Worm (Caenorhabditis elegans): ENCODE measurements around the gene cct-5.

The cct-5 gene

DNA sequence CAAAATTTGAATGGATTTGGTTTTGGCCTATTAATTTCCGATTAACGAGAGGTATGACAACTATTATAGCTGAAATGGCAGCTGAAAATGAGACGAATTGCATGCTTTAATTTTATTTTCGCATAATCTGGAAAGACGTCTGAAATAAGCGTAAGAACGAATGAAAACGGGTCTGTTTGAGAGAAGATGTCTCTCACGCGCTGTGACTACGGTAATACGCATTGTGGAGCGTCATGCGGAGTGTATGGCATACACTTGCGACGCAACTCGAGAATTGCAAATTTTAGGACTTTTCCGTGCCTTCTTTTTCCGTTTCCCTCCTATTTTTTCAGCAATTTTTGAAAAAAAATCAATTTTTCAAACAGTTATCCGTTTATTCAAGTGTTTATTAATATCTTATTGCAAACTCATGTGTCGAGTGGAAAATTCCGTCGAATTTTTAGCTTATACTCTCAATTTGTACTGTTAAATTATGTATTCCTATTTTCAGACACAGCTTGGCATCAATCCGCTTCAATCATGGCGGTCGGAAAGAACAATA is 32.4 kb downstream of the cct-5 start, which contains the start of gene rps-1:
Gene rps-1, plus strand, starts transcription at position 491 of the 541 bp plus-strand sequence.
- peak; percentile 92 for TF ChIP-seq unc-98 (GFP tag; IDR thresholded peaks at IDR 0.05)
- peak; percentile 99 for TF ChIP-seq lin-14 (GFP tag; optimal IDR thresholded peaks at IDR 0.05)
- TF ChIP-seq ceh-63 (GFP tag; optimal IDR thresholded peaks at IDR 0.05): peak; percentile 91
- TF ChIP-seq irx-1 (tag; optimal IDR thresholded peaks at IDR 0.05): peak; percentile 98
- peak; percentile 91 for TF ChIP-seq nhr-237 (tag; optimal IDR thresholded peaks at IDR 0.05)
- TF ChIP-seq elt-3 (tag; optimal IDR thresholded peaks at IDR 0.05): peak; percentile 93 to 99 (median 98)
- peak; percentile 87 for TF ChIP-seq blmp-1 (tag; optimal IDR thresholded peaks at IDR 0.05)
- peak; percentile 68 for TF ChIP-seq nhr-76 (tag; optimal IDR thresholded peaks at IDR 0.05)
- TF ChIP-seq mef-2 (tag; optimal IDR thresholded peaks at IDR 0.05): peak; percentile 94
- peak; percentile 100 for TF ChIP-seq lsy-2 (tag; optimal IDR thresholded peaks at IDR 0.05)
- TF ChIP-seq hpl-2 (GFP tag; optimal IDR thresholded peaks at IDR 0.05): peak; percentile 94
- TF ChIP-seq unc-62 (GFP tag; optimal IDR thresholded peaks at IDR 0.05): peak; percentile 63
- peak; percentile 87 for TF ChIP-seq unc-30 (tag; optimal IDR thresholded peaks at IDR 0.05)
- TF ChIP-seq jun-1 (tag; optimal IDR thresholded peaks at IDR 0.05): peak; percentile 98
- peak; percentile 82 for TF ChIP-seq F16B12.6 (tag; optimal IDR thresholded peaks at IDR 0.05)
- peak; percentile 92 for TF ChIP-seq ama-1 (optimal IDR thresholded peaks at IDR 0.05)
- TF ChIP-seq lin-35 (GFP tag; optimal IDR thresholded peaks at IDR 0.05): peak; percentile 96 to 97
- TF ChIP-seq nhr-84 (tag; optimal IDR thresholded peaks at IDR 0.05): peak; percentile 74
- no peak for TF ChIP-seq Y116A8C.19 (tag; optimal IDR thresholded peaks at IDR 0.05; ENCODE audit: borderline replicate concordance)
- peak; percentile 50 for TF ChIP-seq nhr-12 (tag; optimal IDR thresholded peaks at IDR 0.05)
- TF ChIP-seq rnt-1 (tag; optimal IDR thresholded peaks at IDR 0.05): peak; percentile 99
- peak; percentile 99 for TF ChIP-seq swsn-7 (tag; optimal IDR thresholded peaks at IDR 0.05)
- TF ChIP-seq lin-13 (GFP tag; optimal IDR thresholded peaks at IDR 0.05): peak; percentile 98
- peak; percentile 99 for TF ChIP-seq nhr-71 (tag; optimal IDR thresholded peaks at IDR 0.05)
- TF ChIP-seq sptf-1 (tag; optimal IDR thresholded peaks at IDR 0.05): no peak
- peak; percentile 97 for TF ChIP-seq pax-3 (tag; optimal IDR thresholded peaks at IDR 0.05)
- peak; percentile 94 for TF ChIP-seq lir-3 (tag; optimal IDR thresholded peaks at IDR 0.05; ENCODE audit: poor library complexity)
- peak; percentile 100 for TF ChIP-seq mep-1 (tag; optimal IDR thresholded peaks at IDR 0.05)
- TF ChIP-seq nhr-47 (tag; optimal IDR thresholded peaks at IDR 0.05): peak; percentile 99
- peak; percentile 99 for TF ChIP-seq nhr-90 (tag; optimal IDR thresholded peaks at IDR 0.05; ENCODE audit: poor library complexity)
- TF ChIP-seq elt-2 (tag; optimal IDR thresholded peaks at IDR 0.05): peak; percentile 93
- 0 out of 2 replicates have a peak, but pooled peaks have one; percentile 11 for TF ChIP-seq ets-5 (GFP tag; IDR thresholded peaks at IDR 0.05)
- peak; percentile 99 for TF ChIP-seq unc-86 (tag; optimal IDR thresholded peaks at IDR 0.05)
- TF ChIP-seq efl-1 (optimal IDR thresholded peaks at IDR 0.05): peak; percentile 96 to 97
- peak; percentile 91 to 99 for TF ChIP-seq efl-1 (GFP tag; optimal IDR thresholded peaks at IDR 0.05 in 1 of 2)
- peak; percentile 92 for TF ChIP-seq snpc-4 (tag; optimal IDR thresholded peaks at IDR 0.05)
- TF ChIP-seq efl-3 (GFP tag; optimal IDR thresholded peaks at IDR 0.05): peak; percentile 88
- TF ChIP-seq lin-39 (tag; optimal IDR thresholded peaks at IDR 0.05): peak; percentile 97
- peak; percentile 98 for TF ChIP-seq mab-9 (GFP tag; IDR thresholded peaks at IDR 0.05)
- TF ChIP-seq fkh-4 (tag; optimal IDR thresholded peaks at IDR 0.05; ENCODE audit: borderline replicate concordance): peak; percentile 91
- peak; percentile 99 for TF ChIP-seq nhr-85 (tag)
- TF ChIP-seq nhr-77 (tag; optimal IDR thresholded peaks at IDR 0.05): peak; percentile 98
- peak; percentile 100 for TF ChIP-seq snu-23 (GFP tag; optimal IDR thresholded peaks at IDR 0.05)
- TF ChIP-seq ztf-4 (tag; optimal IDR thresholded peaks at IDR 0.05): peak; percentile 100
- TF ChIP-seq hlh-17 (GFP tag; optimal IDR thresholded peaks at IDR 0.05; ENCODE audit: borderline replicate concordance): no peak
- TF ChIP-seq aly-2 (tag; optimal IDR thresholded peaks at IDR 0.05): peak; percentile 97
- peak; percentile 99 to 100 (median 99) for TF ChIP-seq ceh-82 (tag; optimal IDR thresholded peaks at IDR 0.05)
- peak; percentile 96 for TF ChIP-seq ceh-8 (GFP tag; optimal IDR thresholded peaks at IDR 0.05)
- peak; percentile 94 for TF ChIP-seq nhr-11 (tag; optimal IDR thresholded peaks at IDR 0.05)
- TF ChIP-seq tbx-2 (tag; optimal IDR thresholded peaks at IDR 0.05): peak; percentile 99
- TF ChIP-seq nhr-20 (tag; optimal IDR thresholded peaks at IDR 0.05): peak; percentile 99
- peak; percentile 99 for TF ChIP-seq C16A3.4 (tag; optimal IDR thresholded peaks at IDR 0.05)
- TF ChIP-seq mdl-1 (tag; optimal IDR thresholded peaks at IDR 0.05): peak; percentile 55 to 98

Measured in whole organism, L1 larva.